Fruit fly (Drosophila melanogaster) whole organism, wandering third instar larva: ENCODE results near the gene Sgs3.

Source experiments
- Dfd ChIP-seq: fragments of >200 bp; optimal IDR thresholded peaks from 2 replicates; lab custom pipeline; 2017; ENCODE audit warnings: missing biosample characterization, missing genetic modification characterization
- OdsH ChIP-seq: fragments of 200-800 bp; sonication (Bioruptor generic); optimal IDR thresholded peaks from 2 replicates; lab custom pipeline; 2016; ENCODE audit warnings: missing biosample characterization, mild to moderate bottlenecking, missing genetic modification characterization
- fru ChIP-seq: fragments of 200-800 bp; sonication (Bioruptor generic); optimal IDR thresholded peaks from 3 replicates; lab custom pipeline; 2016; ENCODE audit warnings: missing biosample characterization, mild to moderate bottlenecking, missing genetic modification characterization
- psq ChIP-seq: fragments of 200-800 bp; sonication (Bioruptor generic); optimal IDR thresholded peaks from 3 replicates; lab custom pipeline; 2017; ENCODE audit warnings: missing biosample characterization, mild to moderate bottlenecking, missing genetic modification characterization, moderate library complexity
- rgr ChIP-seq: fragments of 200-800 bp; sonication (Bioruptor generic); optimal IDR thresholded peaks from 3 replicates; lab custom pipeline; 2016; ENCODE audit warnings: missing biosample characterization, mild to moderate bottlenecking, missing genetic modification characterization
- usp ChIP-seq: fragments of >200 bp; optimal IDR thresholded peaks from 2 replicates; lab custom pipeline; 2017; ENCODE audit warnings: missing biosample characterization, missing genetic modification characterization

DNA sequence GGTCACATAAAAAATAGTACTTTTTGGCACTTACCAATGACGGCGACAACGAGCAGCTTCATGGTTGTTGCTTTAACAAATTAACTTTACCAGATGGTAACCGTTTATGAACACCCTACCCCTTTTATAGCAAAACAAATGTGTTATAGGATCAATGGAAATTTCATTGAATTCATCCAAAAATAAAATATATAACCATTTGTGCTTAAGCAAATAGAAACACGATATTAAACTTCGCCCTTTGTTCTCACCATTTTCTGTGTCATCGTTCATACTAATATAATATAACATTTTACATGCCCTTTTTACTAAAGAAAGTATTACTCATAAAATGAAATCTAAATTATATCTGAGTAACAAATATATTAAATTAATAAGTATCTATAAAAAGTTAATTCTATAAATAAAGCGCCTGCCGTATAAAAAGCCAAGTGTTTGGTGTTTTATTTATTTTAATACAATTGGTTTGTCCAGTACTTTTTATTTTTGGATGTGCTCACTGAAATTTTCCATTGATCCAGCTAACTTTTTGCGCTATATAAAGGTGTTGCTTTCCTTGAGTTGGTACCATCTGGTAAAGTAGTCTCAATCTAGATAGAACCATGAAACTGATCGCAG lies 2.6 kb upstream of the Sgs3 start, which contains the start of the genes Sgs8 and Sgs7:
- TF ChIP-seq usp (GFP tag; lab: Kevin White, UChicago) (no peak), Dfd (no peak), OdsH (GFP tag; lab: Kevin White, UChicago) (no peak), psq (GFP tag; lab: Kevin White, UChicago) (no peak), fru (GFP tag; lab: Kevin White, UChicago) (no peak), rgr (GFP tag; lab: Kevin White, UChicago) (no peak)
